Fruit fly (Drosophila melanogaster): ENCODE measurements around the gene CG12496.
A peak's percentile ranks its signal among the peaks of the same experiment; 100 is the strongest.

The CG12496 gene

dm6 chrX:2410805-2411204 lies at the start of gene CG12496:
TSS of gene CG12496 (minus strand) at chrX:2410901.
- TF ChIP-seq bab1 (GFP tag; optimal IDR thresholded peaks at IDR 0.05) (no peak), CG7101 (tag; optimal IDR thresholded peaks at IDR 0.05) (no peak), ovo (GFP tag; optimal IDR thresholded peaks at IDR 0.05) (no peak), tj (GFP tag; optimal IDR thresholded peaks at IDR 0.05) (no peak), pad (GFP tag; optimal IDR thresholded peaks at IDR 0.05) (no peak), Mnt (GFP tag; optimal IDR thresholded peaks at IDR 0.05) (no peak), Crg-1 (GFP tag; optimal IDR thresholded peaks at IDR 0.05) (no peak), kay (GFP tag; ENCODE audit: borderline replicate concordance) (no peak), toe (GFP tag; optimal IDR thresholded peaks at IDR 0.05) (no peak), CG1620 (GFP tag; optimal IDR thresholded peaks at IDR 0.05) (no peak), CG14711 (tag; optimal IDR thresholded peaks at IDR 0.05) (no peak)

- TF ChIP-seq Clk (GFP tag; optimal IDR thresholded peaks at IDR 0.05) (no peak), kay (GFP tag; ENCODE audit: borderline replicate concordance) (no peak), CG5204 (GFP tag; optimal IDR thresholded peaks at IDR 0.05) (no peak), CG33017 (tag; optimal IDR thresholded peaks at IDR 0.05) (no peak), pad (GFP tag; optimal IDR thresholded peaks at IDR 0.05) (no peak), CG11617 (GFP tag; optimal IDR thresholded peaks at IDR 0.05) (no peak), CG12768 (GFP tag; optimal IDR thresholded peaks at IDR 0.05) (no peak), Hr96 (GFP tag; optimal IDR thresholded peaks at IDR 0.05) (no peak), CG14711 (tag; optimal IDR thresholded peaks at IDR 0.05) (no peak), cnc (optimal IDR thresholded peaks at IDR 0.05) (no peak), Mnt (GFP tag; optimal IDR thresholded peaks at IDR 0.05) (no peak), CG1620 (GFP tag; optimal IDR thresholded peaks at IDR 0.05) (no peak), CG7101 (tag; optimal IDR thresholded peaks at IDR 0.05) (no peak), toe (GFP tag; optimal IDR thresholded peaks at IDR 0.05) (no peak), cic (GFP tag; optimal IDR thresholded peaks at IDR 0.05) (no peak), ovo (GFP tag; optimal IDR thresholded peaks at IDR 0.05) (no peak), Crg-1 (GFP tag; optimal IDR thresholded peaks at IDR 0.05) (no peak), bab1 (GFP tag; optimal IDR thresholded peaks at IDR 0.05) (no peak)
Observed at dm6 chrX:2459843-2460242, 49.1 kb upstream of the CG12496 start.

dm6 chrX:2457863-2458458 lies 47.3 kb upstream of the CG12496 start:
- TF ChIP-seq CG1620 (GFP tag; optimal IDR thresholded peaks at IDR 0.05) (no peak), tj (GFP tag; optimal IDR thresholded peaks at IDR 0.05) (peak; percentile 91)

dm6 chrX:2455337-2456246 lies 44.9 kb upstream of the CG12496 start:
- no peak for TF ChIP-seq CG33017 (tag; optimal IDR thresholded peaks at IDR 0.05)
- no peak for TF ChIP-seq Hr96 (GFP tag; optimal IDR thresholded peaks at IDR 0.05)
- no peak for TF ChIP-seq CG11617 (GFP tag; optimal IDR thresholded peaks at IDR 0.05)
- TF ChIP-seq CG14711 (tag; optimal IDR thresholded peaks at IDR 0.05) = no peak
- TF ChIP-seq toe (GFP tag; optimal IDR thresholded peaks at IDR 0.05) = no peak
- no peak for TF ChIP-seq CG7045 (GFP tag; optimal IDR thresholded peaks at IDR 0.05)
- no peak for TF ChIP-seq cic (GFP tag; optimal IDR thresholded peaks at IDR 0.05)

- no peak for TF ChIP-seq cnc (optimal IDR thresholded peaks at IDR 0.05)
- no peak for TF ChIP-seq bab1 (GFP tag; optimal IDR thresholded peaks at IDR 0.05)
- TF ChIP-seq pad (GFP tag; optimal IDR thresholded peaks at IDR 0.05) = no peak
Observed at dm6 chrX:2453772-2454171, 43.1 kb upstream of the CG12496 start.

dm6 chrX:2452734-2453133 lies 42.0 kb upstream of the CG12496 start:
- TF ChIP-seq Hr96 (GFP tag; optimal IDR thresholded peaks at IDR 0.05) (no peak), CG7101 (tag; optimal IDR thresholded peaks at IDR 0.05) (no peak), CG33017 (tag; optimal IDR thresholded peaks at IDR 0.05) (no peak), Crg-1 (GFP tag; optimal IDR thresholded peaks at IDR 0.05) (no peak), cic (GFP tag; optimal IDR thresholded peaks at IDR 0.05) (no peak), CG1620 (GFP tag; optimal IDR thresholded peaks at IDR 0.05) (no peak), CG12768 (GFP tag; optimal IDR thresholded peaks at IDR 0.05) (no peak), Clk (GFP tag; optimal IDR thresholded peaks at IDR 0.05) (no peak)

- TF ChIP-seq cnc (optimal IDR thresholded peaks at IDR 0.05) (no peak), CG14711 (tag; optimal IDR thresholded peaks at IDR 0.05) (no peak), kay (GFP tag; ENCODE audit: borderline replicate concordance) (no peak), tj (GFP tag; optimal IDR thresholded peaks at IDR 0.05) (peak; percentile 45), toe (GFP tag; optimal IDR thresholded peaks at IDR 0.05) (peak; percentile 0), CG7045 (GFP tag; optimal IDR thresholded peaks at IDR 0.05) (no peak), pad (GFP tag; optimal IDR thresholded peaks at IDR 0.05) (no peak), CG11617 (GFP tag; optimal IDR thresholded peaks at IDR 0.05) (no peak), Mnt (GFP tag; optimal IDR thresholded peaks at IDR 0.05) (peak; percentile 42), ovo (GFP tag; optimal IDR thresholded peaks at IDR 0.05) (no peak), CG5204 (GFP tag; optimal IDR thresholded peaks at IDR 0.05) (no peak), Crg-1 (GFP tag; optimal IDR thresholded peaks at IDR 0.05) (no peak), Clk (GFP tag; optimal IDR thresholded peaks at IDR 0.05) (no peak), Hr96 (GFP tag; optimal IDR thresholded peaks at IDR 0.05) (no peak), CG1620 (GFP tag; optimal IDR thresholded peaks at IDR 0.05) (peak; percentile 5), CG7101 (tag; optimal IDR thresholded peaks at IDR 0.05) (no peak), CG12768 (GFP tag; optimal IDR thresholded peaks at IDR 0.05) (no peak), cic (GFP tag; optimal IDR thresholded peaks at IDR 0.05) (no peak)
Observed at dm6 chrX:2447750-2448299, 37.1 kb upstream of the CG12496 start, which contains the start of gene z. TSS of gene z (plus strand) at chrX:2447769.
